Worm (Caenorhabditis elegans) whole organism, L4 larva: Measurements from ENCODE around the gene fbxa-2.

Experiments used
- D1046.2 ChIP-seq: fragments of 200-800 bp; sonication (Bioruptor generic); IDR thresholded peaks from 2 replicates; pipeline ENCODE4 v1.3.6; 2022; ENCODE audit warnings: missing genetic modification characterization, missing compliant biosample characterization
- F37D6.2 ChIP-seq: sonication (generic microtip); optimal IDR thresholded peaks from 2 replicates; lab custom pipeline; 2016; ENCODE audit warnings: mild to moderate bottlenecking, missing genetic modification characterization, missing compliant biosample characterization
- F44E2.7 ChIP-seq: fragments of 200-800 bp; sonication (Bioruptor generic); IDR thresholded peaks from 2 replicates; pipeline ENCODE4 v2.1.2; 2022; ENCODE audit warnings: missing genetic modification characterization, missing compliant biosample characterization
- F49E8.2 ChIP-seq: sonication (generic microtip); optimal IDR thresholded peaks from 2 replicates; lab custom pipeline; 2016; ENCODE audit warnings: missing compliant biosample characterization, mild to moderate bottlenecking, missing genetic modification characterization, borderline replicate concordance
- Y5F2A.4 ChIP-seq: fragments of 200-800 bp; sonication (Bioruptor generic); optimal IDR thresholded peaks from 2 replicates; lab custom pipeline; 2018; ENCODE audit warnings: mild to moderate bottlenecking, missing genetic modification characterization, missing compliant biosample characterization
- ZK546.5 ChIP-seq, 2 experiments: sonication (generic microtip); optimal IDR thresholded peaks; 2 replicates each; lab custom pipeline; 2017; ENCODE audit warnings: missing biosample characterization in 2 of 2, missing genetic modification characterization in 2 of 2
- attf-4 ChIP-seq: sonication (generic microtip); optimal IDR thresholded peaks from 3 replicates; lab custom pipeline; 2017; ENCODE audit warnings: missing biosample characterization, missing genetic modification characterization
- ceh-82 ChIP-seq: sonication (generic microtip); optimal IDR thresholded peaks from 2 replicates; lab custom pipeline; 2017; ENCODE audit warnings: missing biosample characterization, missing genetic modification characterization
- daf-16 ChIP-seq, 3 experiments: sonication (generic microtip); optimal IDR thresholded peaks; 2 replicates each; lab custom pipeline; 2016 to 2017; ENCODE audit warnings: missing genetic modification characterization in 3 of 3, missing genetic modification reagents in 3 of 3, mild to moderate bottlenecking in 2 of 3, missing compliant biosample characterization in 2 of 3, missing biosample characterization in 1 of 3, moderate library complexity in 1 of 3
- dmd-6 ChIP-seq: fragments of 200-800 bp; sonication (Bioruptor generic); IDR thresholded peaks from 2 replicates; pipeline ENCODE4 v1.3.6; 2022; ENCODE audit warnings: missing genetic modification reagents, missing genetic modification characterization, missing compliant biosample characterization
- duxl-1 ChIP-seq: sonication (generic microtip); optimal IDR thresholded peaks from 2 replicates; lab custom pipeline; 2016; ENCODE audit warnings: mild to moderate bottlenecking, missing genetic modification characterization, moderate library complexity, missing compliant biosample characterization; ENCODE audit not compliant: poor library complexity
- dve-1 ChIP-seq: sonication (generic microtip); optimal IDR thresholded peaks from 2 replicates; lab custom pipeline; 2017; ENCODE audit warnings: antibody characterized with exemption, mild to moderate bottlenecking, missing genetic modification characterization, missing compliant biosample characterization; ENCODE audit not compliant: insufficient read depth
- egl-27 ChIP-seq: sonication (generic microtip); optimal IDR thresholded peaks from 3 replicates; lab custom pipeline; 2017; ENCODE audit warnings: missing biosample characterization, missing genetic modification reagents, missing genetic modification characterization
- fkh-10 ChIP-seq: fragments of 150-350 bp; optimal IDR thresholded peaks from 2 replicates; lab custom pipeline; 2014; ENCODE audit warnings: missing biosample characterization, missing genetic modification reagents, missing genetic modification characterization
- hlh-11 ChIP-seq: fragments of 200-800 bp; sonication (Bioruptor generic); optimal IDR thresholded peaks from 2 replicates; lab custom pipeline; 2018; ENCODE audit warnings: mild to moderate bottlenecking, missing genetic modification characterization, missing compliant biosample characterization
- hlh-30 ChIP-seq: sonication (generic microtip); optimal IDR thresholded peaks from 2 replicates; lab custom pipeline; 2017; ENCODE audit warnings: antibody characterized with exemption, mild to moderate bottlenecking, missing genetic modification characterization, missing compliant biosample characterization; ENCODE audit not compliant: insufficient read depth
- lin-15B ChIP-seq: fragments of 150-350 bp; sonication (generic microtip); optimal IDR thresholded peaks from 3 replicates; lab custom pipeline; 2014; ENCODE audit warnings: missing biosample characterization, missing genetic modification characterization
- lin-38 ChIP-seq: fragments of 200-800 bp; sonication (Bioruptor generic); IDR thresholded peaks from 2 replicates; pipeline ENCODE4 v1.3.6; 2022; ENCODE audit warnings: missing genetic modification reagents, missing genetic modification characterization, missing compliant biosample characterization
- madf-9 ChIP-seq: fragments of 200-800 bp; sonication (Bioruptor generic); conservative IDR thresholded peaks from 2 replicates; pipeline ENCODE4 v1.3.6; 2022; ENCODE audit warnings: missing genetic modification reagents, missing genetic modification characterization, missing compliant biosample characterization
- mdl-1 ChIP-seq, 2 experiments: fragments of 150-350 bp in 1 of 2; sonication (generic microtip) in 1 of 2; optimal IDR thresholded peaks; 2 replicates each; lab custom pipeline; 2014 to 2017; ENCODE audit warnings: missing biosample characterization in 2 of 2, missing genetic modification characterization in 2 of 2
- mxl-2 ChIP-seq: fragments of 200-800 bp; sonication (Bioruptor generic); conservative IDR thresholded peaks from 2 replicates; pipeline ENCODE4 v1.3.6; 2022; ENCODE audit warnings: missing genetic modification reagents, missing genetic modification characterization, missing compliant biosample characterization
- mxl-3 ChIP-seq: fragments of 200-800 bp; sonication (Bioruptor generic); optimal IDR thresholded peaks from 2 replicates; lab custom pipeline; 2018; ENCODE audit warnings: mild to moderate bottlenecking, missing genetic modification characterization, missing compliant biosample characterization
- nhr-10 ChIP-seq: fragments of 150-350 bp; optimal IDR thresholded peaks from 2 replicates; lab custom pipeline; 2014; ENCODE audit warnings: missing biosample characterization, missing genetic modification characterization
- nhr-102 ChIP-seq: sonication (generic microtip); optimal IDR thresholded peaks from 2 replicates; lab custom pipeline; 2016; ENCODE audit warnings: mild to moderate bottlenecking, missing genetic modification characterization, moderate library complexity, missing compliant biosample characterization
- nhr-11 ChIP-seq: fragments of 150-350 bp; optimal IDR thresholded peaks from 2 replicates; lab custom pipeline; 2014; ENCODE audit warnings: missing biosample characterization, missing genetic modification characterization
- nhr-28 ChIP-seq: fragments of 150-350 bp; optimal IDR thresholded peaks from 2 replicates; lab custom pipeline; 2014; ENCODE audit warnings: missing biosample characterization, missing genetic modification characterization
- nhr-48 ChIP-seq: sonication (generic microtip); optimal IDR thresholded peaks from 2 replicates; lab custom pipeline; 2016; ENCODE audit warnings: mild to moderate bottlenecking, missing genetic modification characterization, missing compliant biosample characterization
- nhr-6 ChIP-seq: fragments of 150-350 bp; optimal IDR thresholded peaks from 2 replicates; lab custom pipeline; 2014; ENCODE audit warnings: missing biosample characterization, missing genetic modification characterization
- nhr-76 ChIP-seq: fragments of 150-350 bp; optimal IDR thresholded peaks from 2 replicates; lab custom pipeline; 2014; ENCODE audit warnings: missing biosample characterization, missing genetic modification characterization
- nhr-77 ChIP-seq: fragments of 150-350 bp; optimal IDR thresholded peaks from 2 replicates; lab custom pipeline; 2014; ENCODE audit warnings: missing biosample characterization, missing genetic modification characterization
- pha-4 ChIP-seq, 2 experiments: fragments of 150-350 bp in 1 of 2; fragments of 200-800 bp in 1 of 2; sonication (Bioruptor generic) in 1 of 2; IDR thresholded peaks in 1 of 2; optimal IDR thresholded peaks in 1 of 2; 2 replicates each; pipeline versions ENCODE4 v1.3.6 to Lab custom; 2014 to 2022; ENCODE audit warnings: missing genetic modification characterization in 2 of 2, missing genetic modification reagents in 2 of 2, missing biosample characterization in 1 of 2, missing compliant biosample characterization in 1 of 2
- php-3 ChIP-seq: fragments of 200-800 bp; sonication (Bioruptor generic); IDR thresholded peaks from 2 replicates; pipeline ENCODE4 v1.3.6; 2022; ENCODE audit warnings: missing genetic modification reagents, missing genetic modification characterization, missing compliant biosample characterization
- pqm-1 ChIP-seq: sonication (generic microtip); optimal IDR thresholded peaks from 2 replicates; lab custom pipeline; 2017; ENCODE audit warnings: missing biosample characterization, missing genetic modification characterization
- skn-1 ChIP-seq: fragments of 150-350 bp; optimal IDR thresholded peaks from 2 replicates; lab custom pipeline; 2014; ENCODE audit warnings: missing biosample characterization, missing genetic modification characterization
- snpc-4 ChIP-seq: fragments of 150-350 bp; optimal IDR thresholded peaks from 2 replicates; lab custom pipeline; 2014; ENCODE audit warnings: missing biosample characterization, missing genetic modification characterization
- tag-97 ChIP-seq: fragments of 200-800 bp; sonication (Bioruptor generic); IDR thresholded peaks from 2 replicates; pipeline ENCODE4 v1.3.6; 2022; ENCODE audit warnings: missing genetic modification characterization, missing compliant biosample characterization
- tra-1 ChIP-seq: fragments of 200-800 bp; sonication (Bioruptor generic); IDR thresholded peaks from 2 replicates; pipeline ENCODE4 v1.3.6; 2022; ENCODE audit warnings: missing genetic modification reagents, missing genetic modification characterization, missing compliant biosample characterization
- unc-39 ChIP-seq: sonication (generic microtip); optimal IDR thresholded peaks from 2 replicates; lab custom pipeline; 2017; ENCODE audit warnings: missing biosample characterization, missing genetic modification characterization
- unc-62 ChIP-seq, 3 experiments: fragments of 150-350 bp in 1 of 3; sonication (generic microtip); optimal IDR thresholded peaks in 2 of 3; peaks in 1 of 3; 1 replicate in 1 of 3; 2 replicates in 2 of 3; lab custom pipeline; 2014 to 2017; ENCODE audit warnings: missing biosample characterization in 3 of 3, missing genetic modification characterization in 3 of 3, missing genetic modification reagents in 3 of 3, missing genotype in 1 of 3
- zfp-2 ChIP-seq: sonication (generic microtip); optimal IDR thresholded peaks from 2 replicates; lab custom pipeline; 2016; ENCODE audit warnings: mild to moderate bottlenecking, missing genetic modification characterization, missing compliant biosample characterization
- zip-11 ChIP-seq: fragments of 200-800 bp; sonication (Bioruptor generic); IDR thresholded peaks from 2 replicates; pipeline ENCODE4 v1.3.6; 2022; ENCODE audit warnings: missing genetic modification characterization, missing compliant biosample characterization
- ztf-7 ChIP-seq: fragments of 150-350 bp; optimal IDR thresholded peaks from 2 replicates; lab custom pipeline; 2014; ENCODE audit warnings: missing biosample characterization, missing genetic modification characterization

The fbxa-2 gene

ce11 chrV:16232180-16232579 lies 37.3 kb downstream of the fbxa-2 start, which contains the start of gene gst-22:
Gene gst-22, minus strand, starts transcription at chrV:16232282.
- TF ChIP-seq unc-39 (tag; lab: Kevin White, UChicago) = no peak
- TF ChIP-seq php-3 (GFP tag; lab: Robert Waterston, UW) = peak; percentile 87
- TF ChIP-seq dmd-6 (GFP tag; lab: Robert Waterston, UW) = peak; percentile 82
- TF ChIP-seq pqm-1 = peak; percentile 82
- no peak for TF ChIP-seq mdl-1 (tag; optimal IDR thresholded peaks at IDR 0.05; lab: Kevin White, UChicago)
- TF ChIP-seq F44E2.7 (GFP tag; lab: Robert Waterston, UW) = no peak
- TF ChIP-seq nhr-28 (tag; lab: Kevin White, UChicago) = peak; percentile 44
- peak; percentile 24 for TF ChIP-seq hlh-11

DNA sequence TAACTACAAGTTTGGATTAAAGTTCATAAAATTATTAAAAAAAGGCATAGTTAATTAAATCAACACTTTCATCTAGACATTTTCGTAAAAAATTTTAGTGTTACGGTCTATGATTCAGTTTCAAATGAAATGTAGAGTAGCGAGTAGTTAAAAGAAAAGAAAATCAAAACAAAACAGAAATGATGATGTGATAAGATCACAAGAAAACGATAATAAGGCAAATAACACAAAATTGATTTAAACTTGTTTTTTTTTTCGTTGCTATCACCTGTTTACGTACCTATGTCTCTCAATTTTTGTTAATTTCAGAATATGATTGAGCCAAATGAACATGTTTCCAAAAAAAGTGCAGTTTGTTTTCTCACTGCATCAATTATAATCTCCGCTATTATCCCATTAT lies 39.6 kb downstream of the fbxa-2 start, which contains the start of the genes F21H7.2 and F21H7.12:
F21H7.2 (minus strand) TSS at position 101 of the 400 bp plus-strand sequence.
F21H7.12 (plus strand) TSS at position 270 of the 400 bp plus-strand sequence.
- TF ChIP-seq snpc-4 (tag; lab: Kevin White, UChicago) (no peak), tag-97 (no peak), skn-1 (no peak), F37D6.2 (tag; lab: Kevin White, UChicago) (no peak), ceh-82 (no peak), D1046.2 (GFP tag; lab: Robert Waterston, UW) (no peak), F44E2.7 (GFP tag; lab: Robert Waterston, UW) (no peak)

DNA sequence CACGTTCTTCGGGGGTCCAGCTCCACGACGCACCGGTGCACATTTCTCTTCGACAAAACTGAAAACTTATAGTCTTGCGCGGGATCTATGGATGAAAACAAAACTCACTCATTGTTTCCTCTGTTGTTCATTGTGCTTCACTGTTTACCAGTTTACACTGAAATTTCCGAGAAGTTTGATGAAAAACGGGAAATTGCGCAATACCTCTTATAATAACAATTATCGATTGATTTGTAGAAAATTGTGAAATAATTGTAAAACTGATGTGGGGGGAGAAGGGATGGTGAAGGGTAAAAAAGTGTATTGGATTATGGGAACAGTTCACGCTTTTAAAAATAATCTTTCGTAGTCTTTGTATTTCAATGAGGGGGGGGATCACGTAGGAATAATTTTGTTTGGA lies 40.0 kb downstream of the fbxa-2 start:
- TF ChIP-seq egl-27 (tag; lab: Kevin White, UChicago) = no peak
- TF ChIP-seq unc-62 (GFP tag; optimal IDR thresholded peaks at IDR 0.05 in 1 of 2; lab: Kevin White, UChicago) = peak in 1 of 2 experiments; percentile 97
- no peak for TF ChIP-seq unc-62 (tag; optimal IDR thresholded peaks at IDR 0.05; lab: Kevin White, UChicago)

DNA sequence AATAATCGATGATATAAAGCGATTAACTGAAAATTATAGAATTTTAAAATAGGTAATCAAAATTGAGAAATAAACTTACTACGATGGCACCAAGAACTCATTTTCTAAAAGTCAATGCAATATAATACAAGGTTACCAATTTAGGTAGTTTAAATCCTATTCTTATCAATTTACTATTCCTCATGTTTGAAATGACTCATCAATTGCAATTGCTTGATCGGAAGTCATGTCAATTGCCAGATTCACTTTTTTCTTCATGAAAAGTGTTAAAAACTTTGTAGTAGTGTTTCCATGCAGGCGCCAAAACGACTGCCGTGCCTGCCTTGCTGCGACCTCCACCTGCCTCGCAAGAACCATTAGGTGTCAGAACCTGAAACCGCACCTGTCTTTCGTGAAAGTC lies 42.9 kb downstream of the fbxa-2 start, which contains the start of gene F11A5.13:
F11A5.13 (minus strand) TSS at position 101 of the 400 bp plus-strand sequence.
- TF ChIP-seq nhr-76 (tag; lab: Kevin White, UChicago) (no peak), lin-15B (no peak), nhr-6 (tag; lab: Kevin White, UChicago) (no peak), ztf-7 (tag; lab: Kevin White, UChicago) (no peak), mxl-3 (no peak), mxl-2 (GFP tag; lab: Robert Waterston, UW) (no peak), pha-4 (GFP tag; IDR thresholded peaks at IDR 0.05; lab: Robert Waterston, UW) (no peak), pha-4 (tag; optimal IDR thresholded peaks at IDR 0.05; lab: Kevin White, UChicago) (no peak), nhr-10 (tag; lab: Kevin White, UChicago) (no peak), tra-1 (GFP tag; lab: Robert Waterston, UW) (no peak), zip-11 (GFP tag; lab: Robert Waterston, UW) (no peak), nhr-48 (tag; lab: Kevin White, UChicago) (no peak), hlh-30 (tag; lab: Kevin White, UChicago) (no peak), Y5F2A.4 (GFP tag; lab: Kevin White, UChicago) (no peak), fkh-10 (GFP tag; lab: Kevin White, UChicago) (no peak), attf-4 (tag; lab: Kevin White, UChicago) (no peak), madf-9 (GFP tag; lab: Robert Waterston, UW) (no peak)

DNA sequence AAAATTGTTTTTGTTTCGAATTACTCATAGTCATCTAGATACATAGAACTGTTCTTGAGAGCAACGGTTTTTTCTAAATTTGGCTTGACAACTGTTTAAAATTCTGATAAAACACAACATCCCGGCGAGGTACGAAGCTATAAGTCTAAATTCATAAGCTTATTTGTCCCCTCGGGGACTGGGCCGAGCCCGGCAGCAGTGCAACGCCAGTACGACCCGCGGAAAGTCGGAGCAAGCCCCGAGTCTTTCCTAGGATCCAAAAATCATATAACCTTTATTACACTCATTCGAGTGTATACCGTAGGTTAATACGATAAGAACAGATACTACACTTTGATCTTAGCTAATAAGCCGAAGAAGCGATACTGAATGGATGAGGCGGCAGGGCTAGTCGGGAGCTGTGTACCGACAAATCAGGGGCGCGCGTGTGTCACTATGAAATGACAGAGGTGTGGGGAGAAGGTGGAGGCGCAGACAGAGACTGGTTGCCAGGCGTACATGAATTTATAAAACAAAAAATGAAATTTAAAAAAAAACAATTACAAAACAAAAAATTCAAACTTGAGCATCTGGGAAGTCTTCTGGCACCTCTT lies 43.8 kb downstream of the fbxa-2 start:
- no peak for TF ChIP-seq zfp-2 (tag; lab: Kevin White, UChicago)
- no peak for TF ChIP-seq nhr-11 (tag; lab: Kevin White, UChicago)
- TF ChIP-seq duxl-1 = no peak
- TF ChIP-seq pha-4 (GFP tag; IDR thresholded peaks at IDR 0.05; lab: Robert Waterston, UW) = 0 out of 2 replicates have a peak, but pooled peaks have one; percentile 10
- TF ChIP-seq pha-4 (tag; optimal IDR thresholded peaks at IDR 0.05; lab: Kevin White, UChicago) = no peak
- TF ChIP-seq egl-27 (tag; lab: Kevin White, UChicago) = no peak
- peak; percentile 42; the same call in 1 of the 2 replicates for TF ChIP-seq dmd-6 (GFP tag; lab: Robert Waterston, UW)
- no peak for TF ChIP-seq D1046.2 (GFP tag; lab: Robert Waterston, UW)
- no peak for TF ChIP-seq ZK546.5 (tag; optimal IDR thresholded peaks at IDR 0.05; lab: Kevin White, UChicago)
- TF ChIP-seq nhr-77 (tag; lab: Kevin White, UChicago) = no peak
- TF ChIP-seq dve-1 (tag; lab: Kevin White, UChicago) = peak; percentile 18
- peak; percentile 81 for TF ChIP-seq F49E8.2 (tag; lab: Kevin White, UChicago)
- peak; percentile 40; the same call in 1 of the 2 replicates for TF ChIP-seq lin-38 (GFP tag; lab: Robert Waterston, UW)
- TF ChIP-seq daf-16 (GFP tag; optimal IDR thresholded peaks at IDR 0.05; lab: Kevin White, UChicago) = peak in 1 of 2 experiments; percentile 31
- no peak for TF ChIP-seq daf-16 (tag; optimal IDR thresholded peaks at IDR 0.05; lab: Kevin White, UChicago)
- TF ChIP-seq nhr-102 = peak; percentile 14
